Worm (Caenorhabditis elegans) whole organism, midembryonic: ENCODE data around the gene hsp-1.

ENCODE experiments used
- cog-1 ChIP-seq: sonication (generic microtip); optimal IDR thresholded peaks from 2 replicates; lab custom pipeline; 2016; ENCODE audit warnings: missing genetic modification characterization, missing compliant biosample characterization
- flt-1 ChIP-seq: fragments of 200-800 bp; sonication (Bioruptor generic); IDR thresholded peaks from 2 replicates; pipeline ENCODE4 v1.3.6; 2022; ENCODE audit warnings: missing genetic modification characterization, missing compliant biosample characterization
- ref-1 ChIP-seq: fragments of 200-800 bp; sonication (Bioruptor generic); conservative IDR thresholded peaks from 2 replicates; pipeline ENCODE4 v1.3.6; 2022; ENCODE audit warnings: missing genetic modification reagents, missing genetic modification characterization, missing compliant biosample characterization
- tab-1 ChIP-seq: fragments of 200-800 bp; sonication (Bioruptor generic); IDR thresholded peaks from 2 replicates; pipeline ENCODE4 v1.3.6; 2022; ENCODE audit warnings: missing genetic modification characterization, missing compliant biosample characterization

ce11 chrIV:17278363-17278762 is 396 bp upstream of the hsp-1 start:
- TF ChIP-seq ref-1 (GFP tag; lab: Robert Waterston, UW) (no peak), tab-1 (GFP tag; lab: Robert Waterston, UW) (no peak), flt-1 (GFP tag; lab: Robert Waterston, UW) (peak; percentile 81), cog-1 (peak; percentile 96)
